Fruit fly (Drosophila melanogaster) whole organism, embryonic: ENCODE results near the gene CG2875.

ENCODE experiments used
- Aef1 ChIP-seq: fragments of 200-800 bp; sonication (Bioruptor generic); IDR thresholded peaks from 3 replicates; pipeline ENCODE4 v1.3.6; 2022; ENCODE audit warnings: missing biosample characterization, missing genetic modification characterization
- Atf6 ChIP-seq: fragments of 200-800 bp; sonication (Bioruptor generic); IDR thresholded peaks from 2 replicates; pipeline ENCODE4 v1.3.6; 2022; ENCODE audit warnings: missing biosample characterization, missing genetic modification characterization
- B-H2 ChIP-seq: fragments of 200-800 bp; sonication (Bioruptor generic); optimal IDR thresholded peaks from 2 replicates; lab custom pipeline; 2018; ENCODE audit warnings: missing biosample characterization, mild to moderate bottlenecking, missing genetic modification characterization
- Blimp-1 ChIP-seq: fragments of 200-800 bp; sonication (Bioruptor generic); optimal IDR thresholded peaks from 3 replicates; lab custom pipeline; 2018; ENCODE audit warnings: missing biosample characterization, missing genetic modification characterization, mild to moderate bottlenecking, moderate library complexity, missing genetic modification reagents
- BtbVII ChIP-seq: fragments of 200-800 bp; sonication (Bioruptor generic); optimal IDR thresholded peaks from 3 replicates; lab custom pipeline; 2017; ENCODE audit warnings: missing biosample characterization, mild to moderate bottlenecking, missing genetic modification characterization
- CG10147 ChIP-seq: fragments of 200-800 bp; sonication (Bioruptor generic); optimal IDR thresholded peaks from 2 replicates; lab custom pipeline; 2019; ENCODE audit warnings: missing biosample characterization, mild to moderate bottlenecking, missing genetic modification characterization, moderate library complexity
- CG11085 ChIP-seq: fragments of 200-800 bp; sonication (Bioruptor generic); IDR thresholded peaks from 2 replicates; pipeline ENCODE4 v1.3.6; 2022; ENCODE audit warnings: missing biosample characterization, missing genetic modification characterization
- CG13424 ChIP-seq: fragments of 200-800 bp; sonication (Bioruptor generic); optimal IDR thresholded peaks from 2 replicates; lab custom pipeline; 2019; ENCODE audit warnings: missing biosample characterization, mild to moderate bottlenecking, missing genetic modification characterization, moderate library complexity
- CG13775 ChIP-seq: fragments of 200-800 bp; sonication (Bioruptor generic); optimal IDR thresholded peaks from 3 replicates; lab custom pipeline; 2017; ENCODE audit warnings: missing biosample characterization, mild to moderate bottlenecking, missing genetic modification characterization
- CG14860 ChIP-seq: fragments of 200-800 bp; sonication (Bioruptor generic); IDR thresholded peaks from 3 replicates; pipeline ENCODE4 v1.3.6; 2022; ENCODE audit warnings: missing biosample characterization, missing genetic modification characterization; ENCODE audit not compliant: partially characterized antibody
- CG16813 ChIP-seq: fragments of 200-800 bp; sonication (Bioruptor generic); IDR thresholded peaks from 3 replicates; pipeline ENCODE4 v1.3.6; 2022; ENCODE audit warnings: missing biosample characterization, missing genetic modification characterization; ENCODE audit not compliant: partially characterized antibody
- CG32532 ChIP-seq: fragments of 200-800 bp; sonication (Bioruptor generic); IDR thresholded peaks from 2 replicates; pipeline ENCODE4 v1.3.6; 2022; ENCODE audit warnings: missing biosample characterization, missing genetic modification characterization
- CG32772 ChIP-seq: fragments of 200-800 bp; sonication (Bioruptor generic); IDR thresholded peaks from 2 replicates; pipeline ENCODE4 v1.3.6; 2022; ENCODE audit warnings: missing biosample characterization, missing genetic modification characterization
- CG34376 ChIP-seq: fragments of 200-800 bp; sonication (Bioruptor generic); optimal IDR thresholded peaks from 2 replicates; lab custom pipeline; 2018; ENCODE audit warnings: missing biosample characterization, mild to moderate bottlenecking, missing genetic modification characterization
- CG7839 ChIP-seq: fragments of 200-800 bp; sonication (Bioruptor generic); optimal IDR thresholded peaks from 3 replicates; lab custom pipeline; 2018; ENCODE audit warnings: missing biosample characterization, mild to moderate bottlenecking, missing genetic modification characterization, moderate library complexity
- Drgx ChIP-seq: fragments of 200-800 bp; sonication (Bioruptor generic); IDR thresholded peaks from 2 replicates; pipeline ENCODE4 v1.3.6; 2022; ENCODE audit warnings: missing biosample characterization, missing genetic modification characterization
- Ets65A ChIP-seq: fragments of 200-800 bp; sonication (Bioruptor generic); peaks from one replicate; lab custom pipeline; 2016; ENCODE audit warnings: missing biosample characterization, missing genetic modification characterization
- Fer1 ChIP-seq: fragments of 200-800 bp; sonication (Bioruptor generic); optimal IDR thresholded peaks from 2 replicates; lab custom pipeline; 2017; ENCODE audit warnings: missing biosample characterization, mild to moderate bottlenecking, missing genetic modification characterization
- Fer3 ChIP-seq: fragments of 200-800 bp; sonication (Bioruptor generic); optimal IDR thresholded peaks from 2 replicates; lab custom pipeline; 2018; ENCODE audit warnings: missing biosample characterization, mild to moderate bottlenecking, missing genetic modification characterization, moderate library complexity
- GATAe ChIP-seq: fragments of 200-800 bp; sonication (Bioruptor generic); conservative IDR thresholded peaks from 2 replicates; pipeline ENCODE4 v1.3.6; 2022; ENCODE audit warnings: missing biosample characterization, missing genetic modification characterization
- HHEX ChIP-seq: fragments of 200-800 bp; sonication (Bioruptor generic); optimal IDR thresholded peaks from 3 replicates; lab custom pipeline; 2017; ENCODE audit warnings: missing biosample characterization, mild to moderate bottlenecking, missing genetic modification characterization, missing genetic modification reagents
- Med ChIP-seq: fragments of 200-800 bp; sonication (Bioruptor generic); peaks from one replicate; lab custom pipeline; 2016; ENCODE audit warnings: missing biosample characterization, missing genetic modification characterization, mild to moderate bottlenecking, inconsistent platforms, moderate library complexity
- Meics ChIP-seq: fragments of 200-800 bp; sonication (Bioruptor generic); optimal IDR thresholded peaks from 2 replicates; lab custom pipeline; 2017; ENCODE audit warnings: missing biosample characterization, mild to moderate bottlenecking, missing genetic modification characterization
- Mrtf ChIP-seq: fragments of 200-800 bp; sonication (Bioruptor generic); IDR thresholded peaks from 3 replicates; pipeline ENCODE4 v1.3.6; 2022; ENCODE audit warnings: missing biosample characterization, missing genetic modification characterization
- Nf-YA ChIP-seq: fragments of 200-800 bp; sonication (Bioruptor generic); IDR thresholded peaks from 2 replicates; pipeline ENCODE4 v1.3.6; 2022; ENCODE audit warnings: missing biosample characterization, missing genetic modification characterization
- Six4 ChIP-seq: fragments of 200-800 bp; sonication (Bioruptor generic); optimal IDR thresholded peaks from 2 replicates; lab custom pipeline; 2016; ENCODE audit warnings: missing biosample characterization, missing genetic modification characterization
- bigmax ChIP-seq: fragments of 200-800 bp; sonication (Bioruptor generic); optimal IDR thresholded peaks from 2 replicates; lab custom pipeline; 2018; ENCODE audit warnings: missing biosample characterization, mild to moderate bottlenecking, missing genetic modification characterization
- bowl ChIP-seq: fragments of 200-800 bp; sonication (Bioruptor generic); IDR thresholded peaks from 2 replicates; pipeline ENCODE4 v1.3.6; 2022; ENCODE audit warnings: missing biosample characterization, missing genetic modification characterization
- cwo ChIP-seq: fragments of 200-800 bp; sonication (Bioruptor generic); optimal IDR thresholded peaks from 3 replicates; lab custom pipeline; 2017; ENCODE audit warnings: missing biosample characterization, missing genetic modification characterization, mild to moderate bottlenecking, moderate library complexity, missing genetic modification reagents
- dysf ChIP-seq: fragments of 200-800 bp; sonication (Bioruptor generic); IDR thresholded peaks from 3 replicates; pipeline ENCODE4 v1.3.6; 2022; ENCODE audit warnings: missing biosample characterization, missing genetic modification characterization
- fd3F ChIP-seq: fragments of 200-800 bp; sonication (Bioruptor generic); optimal IDR thresholded peaks from 2 replicates; lab custom pipeline; 2018; ENCODE audit warnings: missing biosample characterization, mild to moderate bottlenecking, missing genetic modification characterization, moderate library complexity
- fd96Cb ChIP-seq: fragments of 200-800 bp; sonication (Bioruptor generic); optimal IDR thresholded peaks from 2 replicates; lab custom pipeline; 2018; ENCODE audit warnings: missing biosample characterization, mild to moderate bottlenecking, missing genetic modification characterization, moderate library complexity
- fru ChIP-seq: fragments of >200 bp; optimal IDR thresholded peaks from 2 replicates; lab custom pipeline; 2017
- lbe ChIP-seq: fragments of 200-800 bp; sonication (Bioruptor generic); optimal IDR thresholded peaks from 2 replicates; lab custom pipeline; 2016; ENCODE audit warnings: missing biosample characterization, mild to moderate bottlenecking, missing genetic modification characterization
- lilli ChIP-seq: fragments of 200-800 bp; sonication (Bioruptor generic); optimal IDR thresholded peaks from 3 replicates; lab custom pipeline; 2016; ENCODE audit warnings: missing biosample characterization, missing genetic modification characterization
- nmo ChIP-seq: fragments of 200-800 bp; sonication (Bioruptor generic); optimal IDR thresholded peaks from 2 replicates; lab custom pipeline; 2018; ENCODE audit warnings: missing biosample characterization, mild to moderate bottlenecking, missing genetic modification characterization, moderate library complexity
- peb ChIP-seq: fragments of 200-800 bp; sonication (Bioruptor generic); IDR thresholded peaks from 2 replicates; pipeline ENCODE4 v1.3.6; 2022; ENCODE audit warnings: missing biosample characterization, missing genetic modification characterization
- scrt ChIP-seq: fragments of 200-800 bp; sonication (Bioruptor generic); optimal IDR thresholded peaks from 2 replicates; lab custom pipeline; 2018; ENCODE audit warnings: missing biosample characterization, mild to moderate bottlenecking, missing genetic modification characterization, moderate library complexity
- sens ChIP-seq: fragments of 200-800 bp; sonication (Bioruptor generic); peaks from one replicate; lab custom pipeline; 2016; ENCODE audit warnings: missing biosample characterization, missing genetic modification characterization
- seq ChIP-seq: fragments of 200-800 bp; sonication (Bioruptor generic); IDR thresholded peaks from 2 replicates; pipeline ENCODE4 v1.3.6; 2022; ENCODE audit warnings: missing biosample characterization, missing genetic modification characterization
- slp2 ChIP-seq: fragments of 200-800 bp; sonication (Bioruptor generic); optimal IDR thresholded peaks from 2 replicates; lab custom pipeline; 2016; ENCODE audit warnings: missing biosample characterization, missing genetic modification characterization
- sr ChIP-seq: fragments of 200-800 bp; sonication (Bioruptor generic); IDR thresholded peaks from 3 replicates; pipeline ENCODE4 v1.3.6; 2022; ENCODE audit warnings: missing biosample characterization, missing genetic modification characterization
- tap ChIP-seq: fragments of 200-800 bp; optimal IDR thresholded peaks from 3 replicates; lab custom pipeline; 2019; ENCODE audit warnings: missing biosample characterization, mild to moderate bottlenecking, missing genetic modification characterization, moderate library complexity
- ttk ChIP-seq: fragments of 200-800 bp; sonication (Bioruptor generic); IDR thresholded peaks from 2 replicates; pipeline ENCODE4 v2.1.2; 2022; ENCODE audit warnings: missing biosample characterization, missing genetic modification characterization
- vvl ChIP-seq: fragments of 200-800 bp; sonication (Bioruptor generic); IDR thresholded peaks from 2 replicates; pipeline ENCODE4 v1.3.6; 2022; ENCODE audit warnings: missing biosample characterization, missing genetic modification characterization

Gene CG2875

dm6 chrX:3594245-3594644 lies 20.8 kb upstream of the CG2875 start (continued):
- TF ChIP-seq Fer3 (tag; lab: Kevin White, UChicago) (peak; percentile 17), CG13424 (tag; lab: Kevin White, UChicago) (peak; percentile 15), bigmax (GFP tag; lab: Kevin White, UChicago) (no peak), CG13775 (GFP tag; lab: Kevin White, UChicago) (no peak), lbe (no peak), CG14860 (no peak), Mrtf (no peak), fd3F (GFP tag; lab: Kevin White, UChicago) (no peak), BtbVII (GFP tag; lab: Kevin White, UChicago) (peak; percentile 1), CG10147 (peak; percentile 19), Atf6 (GFP tag; lab: Robert Waterston, UW) (no peak), CG32532 (no peak), dysf (0 out of 3 replicates have a peak, but pooled peaks have one; percentile 30), vvl (no peak), lilli (GFP tag; lab: Kevin White, UChicago) (no peak), Med (GFP tag; lab: Kevin White, UChicago) (peak; percentile 9), peb (no peak), Six4 (GFP tag; lab: Kevin White, UChicago) (no peak), sens (GFP tag; lab: Kevin White, UChicago) (peak; percentile 5), scrt (peak; percentile 19), CG34376 (GFP tag; lab: Kevin White, UChicago) (no peak), slp2 (no peak), B-H2 (GFP tag; lab: Kevin White, UChicago) (no peak), fru (lab: Kevin White, UChicago) (no peak), CG7839 (peak; percentile 34), GATAe (GFP tag; lab: Robert Waterston, UW) (no peak), Blimp-1 (GFP tag; lab: Kevin White, UChicago) (no peak), Nf-YA (GFP tag; lab: Robert Waterston, UW) (no peak), tap (tag; lab: Kevin White, UChicago) (peak; percentile 9), Aef1 (GFP tag; lab: Robert Waterston, UW) (no peak), CG11085 (GFP tag; lab: Robert Waterston, UW) (no peak), CG16813 (no peak), ttk (no peak), HHEX (GFP tag; lab: Kevin White, UChicago) (peak; percentile 21), Drgx (peak; percentile 8; the same call in 1 of the 2 replicates), cwo (GFP tag; lab: Kevin White, UChicago) (peak; percentile 4), bowl (GFP tag; lab: Robert Waterston, UW) (no peak), sr (GFP tag; lab: Robert Waterston, UW) (no peak), Meics (peak; percentile 41), CG32772 (GFP tag; lab: Robert Waterston, UW) (no peak), nmo (GFP tag; lab: Kevin White, UChicago) (peak; percentile 3), seq (GFP tag; lab: Robert Waterston, UW) (no peak), fd96Cb (tag; lab: Kevin White, UChicago) (peak; percentile 0), Fer1 (peak; percentile 61), Ets65A (GFP tag; lab: Kevin White, UChicago) (peak; percentile 24)
